Worm (Caenorhabditis elegans) whole organism, L3 larva: Measurements from ENCODE around the gene ttc-36.

Experiments used
- ZK546.5 ChIP-seq: sonication (generic microtip); optimal IDR thresholded peaks from 2 replicates; lab custom pipeline; 2017; ENCODE audit warnings: missing biosample characterization, missing genetic modification characterization
- ama-1 ChIP-seq: fragments of 150-350 bp; optimal IDR thresholded peaks from 2 replicates; lab custom pipeline; 2018
- ceh-28 ChIP-seq: fragments of 150-350 bp; optimal IDR thresholded peaks from 2 replicates; lab custom pipeline; 2014; ENCODE audit warnings: missing biosample characterization, missing genetic modification reagents, missing genetic modification characterization
- ceh-82 ChIP-seq: fragments of 150-350 bp; optimal IDR thresholded peaks from 2 replicates; lab custom pipeline; 2014; ENCODE audit warnings: missing biosample characterization, missing genetic modification characterization
- egl-27 ChIP-seq: sonication (generic microtip); optimal IDR thresholded peaks from 4 replicates; lab custom pipeline; 2017; ENCODE audit warnings: missing biosample characterization, missing genetic modification reagents, missing genetic modification characterization
- egl-5 ChIP-seq: fragments of 150-350 bp; optimal IDR thresholded peaks from 2 replicates; lab custom pipeline; 2017; ENCODE audit warnings: missing biosample characterization, missing genetic modification reagents, missing genetic modification characterization, inconsistent platforms
- elt-2 ChIP-seq: sonication (generic microtip); optimal IDR thresholded peaks from 2 replicates; lab custom pipeline; 2016; ENCODE audit warnings: missing genetic modification reagents, mild to moderate bottlenecking, missing genetic modification characterization, missing compliant biosample characterization
- elt-3 ChIP-seq, 3 experiments: fragments of 150-350 bp in 1 of 3; sonication (generic microtip) in 2 of 3; optimal IDR thresholded peaks; 2 replicates in 2 of 3; 4 replicates in 1 of 3; lab custom pipeline; 2014 to 2017; ENCODE audit warnings: missing biosample characterization in 3 of 3, missing genetic modification characterization in 3 of 3
- eor-1 ChIP-seq, 2 experiments: fragments of 150-350 bp; optimal IDR thresholded peaks; 2 replicates each; lab custom pipeline; 2014 to 2018; ENCODE audit warnings: missing biosample characterization in 2 of 2, missing genetic modification characterization in 2 of 2
- fkh-10 ChIP-seq: sonication (generic microtip); optimal IDR thresholded peaks from 2 replicates; lab custom pipeline; 2017; ENCODE audit warnings: missing biosample characterization, missing genetic modification reagents, missing genetic modification characterization
- fos-1 ChIP-seq: fragments of 150-350 bp; optimal IDR thresholded peaks from 2 replicates; lab custom pipeline; 2014; ENCODE audit warnings: missing biosample characterization, missing genetic modification characterization
- hmg-11 ChIP-seq: sonication (generic microtip); optimal IDR thresholded peaks from 2 replicates; lab custom pipeline; 2016; ENCODE audit warnings: missing genetic modification characterization, missing compliant biosample characterization
- jun-1 ChIP-seq: fragments of 150-350 bp; optimal IDR thresholded peaks from 2 replicates; lab custom pipeline; 2014; ENCODE audit warnings: missing biosample characterization, missing genetic modification reagents, missing genetic modification characterization
- lin-39 ChIP-seq: fragments of 150-350 bp; optimal IDR thresholded peaks from 2 replicates; lab custom pipeline; 2018; ENCODE audit warnings: missing biosample characterization, missing genetic modification reagents, missing genetic modification characterization
- nhr-11 ChIP-seq: fragments of 150-350 bp; optimal IDR thresholded peaks from 2 replicates; lab custom pipeline; 2014; ENCODE audit warnings: missing biosample characterization, missing genetic modification characterization
- nhr-12 ChIP-seq: fragments of 150-350 bp; optimal IDR thresholded peaks from 2 replicates; lab custom pipeline; 2014; ENCODE audit warnings: missing biosample characterization, missing genetic modification characterization
- nhr-23 ChIP-seq: fragments of 150-350 bp; optimal IDR thresholded peaks from 2 replicates; lab custom pipeline; 2014; ENCODE audit warnings: missing biosample characterization, missing genetic modification reagents, missing genetic modification characterization
- nhr-237 ChIP-seq: fragments of 150-350 bp; optimal IDR thresholded peaks from 2 replicates; lab custom pipeline; 2014; ENCODE audit warnings: missing biosample characterization, missing genetic modification characterization
- nhr-25 ChIP-seq: sonication (generic microtip); optimal IDR thresholded peaks from 2 replicates; lab custom pipeline; 2017; ENCODE audit warnings: missing biosample characterization, missing genetic modification characterization
- nhr-76 ChIP-seq: fragments of 150-350 bp; sonication (generic microtip); optimal IDR thresholded peaks from 5 replicates; lab custom pipeline; 2014; ENCODE audit warnings: missing biosample characterization, missing genetic modification characterization
- nhr-77 ChIP-seq: fragments of 150-350 bp; optimal IDR thresholded peaks from 2 replicates; lab custom pipeline; 2014; ENCODE audit warnings: missing biosample characterization, missing genetic modification characterization
- pha-4 ChIP-seq: fragments of 150-350 bp; optimal IDR thresholded peaks from 2 replicates; lab custom pipeline; 2014; ENCODE audit warnings: missing biosample characterization, missing genetic modification reagents, missing genetic modification characterization
- pqm-1 ChIP-seq: fragments of 150-350 bp; optimal IDR thresholded peaks from 2 replicates; lab custom pipeline; 2017; ENCODE audit warnings: missing biosample characterization, missing genetic modification characterization, inconsistent platforms
- skn-1 ChIP-seq: fragments of 150-350 bp; optimal IDR thresholded peaks from 2 replicates; lab custom pipeline; 2014; ENCODE audit warnings: missing biosample characterization, missing genetic modification characterization
- snpc-4 ChIP-seq: fragments of 150-350 bp; optimal IDR thresholded peaks from 2 replicates; lab custom pipeline; 2014; ENCODE audit warnings: missing biosample characterization, missing genetic modification characterization
- ztf-4 ChIP-seq: fragments of 150-350 bp; optimal IDR thresholded peaks from 2 replicates; lab custom pipeline; 2014; ENCODE audit warnings: missing biosample characterization, missing genetic modification characterization

ttc-36 gene

DNA sequence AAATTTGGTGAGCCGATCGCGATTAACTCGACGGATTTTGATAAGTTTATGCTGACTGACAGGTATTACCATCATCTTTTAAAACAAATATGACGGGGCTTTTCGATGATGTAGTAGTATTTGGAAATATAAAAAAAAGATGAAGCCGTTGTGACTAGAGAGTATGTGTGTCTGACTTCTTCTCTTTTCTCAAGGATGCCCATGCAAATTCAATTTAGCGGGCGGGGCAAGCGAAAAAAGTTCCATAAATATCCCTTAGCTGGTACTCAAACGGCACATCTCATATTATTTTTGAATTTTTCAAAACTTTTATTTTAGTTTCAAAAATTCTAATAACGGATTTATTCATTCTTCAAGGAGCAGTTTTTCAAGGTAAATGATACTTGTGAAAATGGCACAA lies 30.5 kb downstream of the ttc-36 start, which contains the start of gene stg-1:
Gene stg-1, minus strand, starts transcription at position 153 of the 400 bp plus-strand sequence.
- TF ChIP-seq pqm-1 (tag; lab: Kevin White, UChicago) = no peak
- TF ChIP-seq egl-27 = no peak
- no peak for TF ChIP-seq nhr-77 (tag; lab: Kevin White, UChicago)
- no peak for TF ChIP-seq nhr-23 (tag; lab: Kevin White, UChicago)
- TF ChIP-seq, all 47 proteins: peak for 0

DNA sequence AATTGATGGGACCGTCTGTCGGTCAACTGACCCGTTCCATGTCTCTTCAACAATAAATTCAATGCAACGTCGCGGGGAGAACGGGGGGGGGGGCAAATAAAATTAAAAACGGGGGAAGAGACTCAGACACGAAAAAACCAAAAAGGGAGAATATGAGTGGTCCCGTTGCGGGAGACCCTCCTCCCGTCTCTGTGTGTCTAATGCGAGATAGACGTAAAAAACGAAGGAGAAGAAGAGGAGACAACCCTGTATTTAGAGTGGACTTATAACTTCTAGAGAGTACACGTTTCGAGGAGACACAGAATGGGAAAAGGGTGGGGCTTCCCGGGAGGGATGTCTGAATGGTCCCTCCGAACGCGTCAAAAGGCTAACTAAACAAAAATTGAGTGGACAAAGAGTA lies 35.5 kb downstream of the ttc-36 start:
- TF ChIP-seq nhr-25 (no peak), hmg-11 (tag; lab: Kevin White, UChicago) (no peak), nhr-76 (no peak), elt-2 (tag; lab: Kevin White, UChicago) (no peak), jun-1 (no peak), pha-4 (tag; lab: Kevin White, UChicago) (no peak)
- TF ChIP-seq, all 47 proteins: peak for 0

ce11 chrII:10067817-10068216 lies 37.8 kb downstream of the ttc-36 start, which contains the start of gene die-1:
TSS of gene die-1 (minus strand) at chrII:10067917.
- no peak for TF ChIP-seq ama-1 (lab: Kevin White, UChicago)
- no peak for TF ChIP-seq fkh-10
- TF ChIP-seq eor-1 (tag; optimal IDR thresholded peaks at IDR 0.05; lab: Kevin White, UChicago) = no peak
- no peak for TF ChIP-seq ceh-28 (tag; lab: Kevin White, UChicago)
- no peak for TF ChIP-seq egl-5 (tag; lab: Kevin White, UChicago)
- no peak for TF ChIP-seq nhr-237 (tag; lab: Kevin White, UChicago)
- no peak for TF ChIP-seq pha-4 (tag; lab: Kevin White, UChicago)
- TF ChIP-seq fos-1 (tag; lab: Kevin White, UChicago) = no peak
- TF ChIP-seq lin-39 (tag; lab: Kevin White, UChicago) = no peak

DNA sequence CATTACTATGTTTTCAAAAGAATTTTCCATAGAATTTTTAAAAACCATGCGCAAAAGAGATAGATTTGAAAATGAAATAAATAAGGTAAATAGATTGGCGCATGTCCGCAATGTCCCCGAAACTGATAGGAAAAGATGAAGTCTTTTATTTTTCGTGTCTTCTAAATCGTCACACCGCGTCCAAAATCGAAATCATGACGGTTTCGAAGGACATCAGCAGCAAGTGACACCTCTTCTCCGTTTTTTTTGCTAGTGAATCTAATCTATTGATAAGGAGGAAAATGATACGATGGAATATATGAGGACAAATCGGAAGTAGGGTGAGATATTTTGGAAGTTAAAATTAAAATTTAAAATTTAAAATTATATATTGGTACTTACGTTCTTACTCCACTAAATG lies 44.0 kb downstream of the ttc-36 start:
- no peak for TF ChIP-seq ztf-4 (tag; lab: Kevin White, UChicago)
- TF ChIP-seq egl-27 = no peak
- TF ChIP-seq nhr-11 = no peak
- no peak for TF ChIP-seq skn-1
- TF ChIP-seq snpc-4 (tag; lab: Kevin White, UChicago) = no peak
- no peak for TF ChIP-seq jun-1
- no peak for TF ChIP-seq nhr-12 (tag; lab: Kevin White, UChicago)
- peak in 2 of 3 experiments; percentile 71 to 92 for TF ChIP-seq elt-3 (tag; optimal IDR thresholded peaks at IDR 0.05; lab: Kevin White, UChicago)

ce11 chrII:10075794-10076193 lies 45.8 kb downstream of the ttc-36 start:
- TF ChIP-seq pha-4 (tag; lab: Kevin White, UChicago) (peak; percentile 84), ceh-82 (tag; lab: Kevin White, UChicago) (no peak), ZK546.5 (tag; lab: Kevin White, UChicago) (no peak)
